Worm (Caenorhabditis elegans): Measurements from ENCODE around the gene F19G12.11.

F19G12.11 gene

ce11 chrX:1379391-1379790, 46.9 kb downstream of the F19G12.11 start (continued):
- no peak for TF ChIP-seq ztf-11 (tag; optimal IDR thresholded peaks at IDR 0.05)
- TF ChIP-seq unc-98 (GFP tag; IDR thresholded peaks at IDR 0.05) = no peak
- TF ChIP-seq hpl-2 (GFP tag; optimal IDR thresholded peaks at IDR 0.05) = no peak
- TF ChIP-seq snpc-4 (tag; optimal IDR thresholded peaks at IDR 0.05) = peak; percentile 69
- peak; percentile 32 to 39 for TF ChIP-seq lsy-2 (tag; optimal IDR thresholded peaks at IDR 0.05)
- TF ChIP-seq rnt-1 (tag; optimal IDR thresholded peaks at IDR 0.05) = peak; percentile 76
- peak; percentile 76 for TF ChIP-seq nhr-47 (tag; optimal IDR thresholded peaks at IDR 0.05)
- TF ChIP-seq tbx-2 (tag; optimal IDR thresholded peaks at IDR 0.05) = peak; percentile 4
- TF ChIP-seq F16B12.6 (tag; optimal IDR thresholded peaks at IDR 0.05) = no peak
- TF ChIP-seq lin-14 (GFP tag; optimal IDR thresholded peaks at IDR 0.05) = peak; percentile 49
- TF ChIP-seq elt-2 (tag; optimal IDR thresholded peaks at IDR 0.05) = no peak
- no peak for TF ChIP-seq efl-3 (GFP tag; optimal IDR thresholded peaks at IDR 0.05)
- peak; percentile 55 for TF ChIP-seq ceh-8 (GFP tag; optimal IDR thresholded peaks at IDR 0.05)
- TF ChIP-seq nhr-20 (tag; optimal IDR thresholded peaks at IDR 0.05) = peak; percentile 34
- TF ChIP-seq ceh-90 (tag; optimal IDR thresholded peaks at IDR 0.05) = no peak
- TF ChIP-seq nhr-237 (tag; optimal IDR thresholded peaks at IDR 0.05) = no peak
- peak; percentile 41 for TF ChIP-seq grh-1 (GFP tag; IDR thresholded peaks at IDR 0.05)
- no peak for TF ChIP-seq ets-5 (GFP tag; IDR thresholded peaks at IDR 0.05)
- TF ChIP-seq aha-1 (tag; optimal IDR thresholded peaks at IDR 0.05) = no peak
- TF ChIP-seq dsc-1 (tag; optimal IDR thresholded peaks at IDR 0.05) = peak; percentile 67
- TF ChIP-seq unc-30 (tag; optimal IDR thresholded peaks at IDR 0.05) = no peak
- TF ChIP-seq unc-86 (tag; optimal IDR thresholded peaks at IDR 0.05) = peak; percentile 17
- TF ChIP-seq pqm-1 (tag; optimal IDR thresholded peaks at IDR 0.05) = no peak
- no peak for TF ChIP-seq aly-2 (tag; optimal IDR thresholded peaks at IDR 0.05)
- TF ChIP-seq Y116A8C.19 (tag; optimal IDR thresholded peaks at IDR 0.05; ENCODE audit: borderline replicate concordance) = no peak
- no peak for TF ChIP-seq mab-9 (GFP tag; IDR thresholded peaks at IDR 0.05)
- TF ChIP-seq irx-1 (tag; optimal IDR thresholded peaks at IDR 0.05) = peak; percentile 44
- TF ChIP-seq hlh-4 (tag; optimal IDR thresholded peaks at IDR 0.05) = no peak
- peak; percentile 42 for TF ChIP-seq mep-1 (tag; optimal IDR thresholded peaks at IDR 0.05)
- TF ChIP-seq nhr-90 (tag; optimal IDR thresholded peaks at IDR 0.05; ENCODE audit: poor library complexity) = peak; percentile 69
- no peak for TF ChIP-seq ces-1 (GFP tag; optimal IDR thresholded peaks at IDR 0.05)
- TF ChIP-seq nhr-19 (GFP tag; conservative IDR thresholded peaks at IDR 0.05) = peak; percentile 64
- no peak for TF ChIP-seq nhr-28 (tag; optimal IDR thresholded peaks at IDR 0.05)
- TF ChIP-seq C16A3.4 (tag; optimal IDR thresholded peaks at IDR 0.05) = peak; percentile 9
